Fruit fly (Drosophila melanogaster) whole organism, prepupa: Measurements from ENCODE around the gene CG43902.

ENCODE experiments used
- Blimp-1 ChIP-seq: fragments of 200-800 bp; sonication (Bioruptor generic); optimal IDR thresholded peaks from 3 replicates; lab custom pipeline; 2017; ENCODE audit warnings: missing biosample characterization, missing genetic modification characterization, mild to moderate bottlenecking, moderate library complexity, missing genetic modification reagents
- CG10669 ChIP-seq: fragments of 200-800 bp; sonication (Bioruptor generic); optimal IDR thresholded peaks from 3 replicates; lab custom pipeline; 2018; ENCODE audit warnings: missing biosample characterization, mild to moderate bottlenecking, missing genetic modification characterization, moderate library complexity
- CG11294 ChIP-seq: fragments of 200-800 bp; sonication (Bioruptor generic); IDR thresholded peaks from 2 replicates; pipeline ENCODE4 v1.3.6; 2022; ENCODE audit warnings: missing biosample characterization, missing genetic modification characterization
- CG11762 ChIP-seq: fragments of 200-800 bp; sonication (Bioruptor generic); optimal IDR thresholded peaks from 3 replicates; lab custom pipeline; 2016; ENCODE audit warnings: missing biosample characterization, missing genetic modification characterization; ENCODE audit not compliant: insufficient read depth
- CG11902 ChIP-seq: fragments of 200-800 bp; sonication (Bioruptor generic); optimal IDR thresholded peaks from 3 replicates; lab custom pipeline; 2016; ENCODE audit warnings: missing biosample characterization, missing genetic modification characterization
- CG15336 ChIP-seq: fragments of 200-800 bp; sonication (Bioruptor generic); IDR thresholded peaks from 2 replicates; pipeline ENCODE4 v1.3.6; 2022; ENCODE audit warnings: missing biosample characterization, missing genetic modification characterization
- CG16779 ChIP-seq: fragments of 200-800 bp; sonication (Bioruptor generic); optimal IDR thresholded peaks from 3 replicates; lab custom pipeline; 2017; ENCODE audit warnings: missing biosample characterization, mild to moderate bottlenecking, missing genetic modification characterization
- CG3032 ChIP-seq: fragments of 200-800 bp; optimal IDR thresholded peaks from 2 replicates; lab custom pipeline; 2019; ENCODE audit warnings: missing biosample characterization, mild to moderate bottlenecking, missing genetic modification characterization, moderate library complexity
- CG31627 ChIP-seq: fragments of 200-800 bp; sonication (Bioruptor generic); optimal IDR thresholded peaks from 3 replicates; lab custom pipeline; 2016; ENCODE audit warnings: missing biosample characterization, missing genetic modification characterization
- CG32006 ChIP-seq: fragments of 200-800 bp; sonication (Bioruptor generic); optimal IDR thresholded peaks from 3 replicates; lab custom pipeline; 2017; ENCODE audit warnings: missing biosample characterization, mild to moderate bottlenecking, missing genetic modification characterization
- CG34406 ChIP-seq: fragments of 200-800 bp; sonication (Bioruptor generic); optimal IDR thresholded peaks from 3 replicates; lab custom pipeline; 2016; ENCODE audit warnings: missing biosample characterization, missing genetic modification characterization
- CG3919 ChIP-seq: fragments of 200-800 bp; sonication (Bioruptor generic); optimal IDR thresholded peaks from 3 replicates; lab custom pipeline; 2016; ENCODE audit warnings: missing biosample characterization, missing genetic modification characterization
- CG4318 ChIP-seq: fragments of 200-800 bp; sonication (Bioruptor generic); optimal IDR thresholded peaks from 3 replicates; lab custom pipeline; 2017; ENCODE audit warnings: missing biosample characterization, mild to moderate bottlenecking, missing genetic modification characterization
- CG6163 ChIP-seq: fragments of 200-800 bp; sonication (Bioruptor generic); IDR thresholded peaks from 3 replicates; pipeline ENCODE4 v1.3.6; 2022; ENCODE audit warnings: missing biosample characterization, missing genetic modification characterization
- CG6276 ChIP-seq: fragments of 200-800 bp; sonication (Bioruptor generic); optimal IDR thresholded peaks from 2 replicates; lab custom pipeline; 2017; ENCODE audit warnings: missing biosample characterization, mild to moderate bottlenecking, missing genetic modification characterization
- CG6792 ChIP-seq: fragments of 200-800 bp; sonication (Bioruptor generic); optimal IDR thresholded peaks from 3 replicates; lab custom pipeline; 2016; ENCODE audit warnings: missing biosample characterization, missing genetic modification characterization
- CG6808 ChIP-seq: fragments of 200-800 bp; sonication (Bioruptor generic); optimal IDR thresholded peaks from 3 replicates; lab custom pipeline; 2017; ENCODE audit warnings: missing biosample characterization, missing genetic modification characterization, mild to moderate bottlenecking, moderate library complexity, missing genetic modification reagents
- CG6854 ChIP-seq: fragments of 200-800 bp; sonication (Bioruptor generic); optimal IDR thresholded peaks from 2 replicates; lab custom pipeline; 2017; ENCODE audit warnings: missing biosample characterization, mild to moderate bottlenecking, missing genetic modification characterization
- CG8119 ChIP-seq: fragments of 200-800 bp; sonication (Bioruptor generic); IDR thresholded peaks from 3 replicates; pipeline ENCODE4 v1.3.6; 2022; ENCODE audit warnings: missing biosample characterization, missing genetic modification characterization
- CG8319 ChIP-seq: fragments of 200-800 bp; sonication (Bioruptor generic); optimal IDR thresholded peaks from 3 replicates; lab custom pipeline; 2016; ENCODE audit warnings: missing biosample characterization, missing genetic modification characterization
- CG8632 ChIP-seq: fragments of 200-800 bp; sonication (Bioruptor generic); optimal IDR thresholded peaks from 3 replicates; lab custom pipeline; 2016; ENCODE audit warnings: missing biosample characterization, missing genetic modification characterization
- CG9139 ChIP-seq: fragments of 200-800 bp; sonication (Bioruptor generic); optimal IDR thresholded peaks from 3 replicates; lab custom pipeline; 2017; ENCODE audit warnings: missing biosample characterization, mild to moderate bottlenecking, missing genetic modification characterization
- Eip75B ChIP-seq: fragments of 200-800 bp; sonication (Bioruptor generic); optimal IDR thresholded peaks from 3 replicates; lab custom pipeline; 2016; ENCODE audit warnings: missing biosample characterization, missing genetic modification characterization
- Eip93F ChIP-seq: fragments of 200-800 bp; sonication (Bioruptor generic); optimal IDR thresholded peaks from 2 replicates; lab custom pipeline; 2016; ENCODE audit warnings: missing biosample characterization, mild to moderate bottlenecking, missing genetic modification characterization
- Ets21C ChIP-seq: fragments of 200-800 bp; sonication (Bioruptor generic); optimal IDR thresholded peaks from 3 replicates; lab custom pipeline; 2016; ENCODE audit warnings: missing biosample characterization, missing genetic modification characterization
- Ets96B ChIP-seq: fragments of 200-800 bp; optimal IDR thresholded peaks from 2 replicates; lab custom pipeline; 2019; ENCODE audit warnings: missing biosample characterization, mild to moderate bottlenecking, missing genetic modification characterization, moderate library complexity
- Hr4 ChIP-seq: fragments of 200-800 bp; sonication (Bioruptor generic); optimal IDR thresholded peaks from 3 replicates; lab custom pipeline; 2016; ENCODE audit warnings: missing biosample characterization, missing genetic modification characterization
- Lpt ChIP-seq: fragments of 200-800 bp; sonication (Bioruptor generic); optimal IDR thresholded peaks from 3 replicates; lab custom pipeline; 2016; ENCODE audit warnings: missing biosample characterization, missing genetic modification characterization
- Met ChIP-seq: fragments of 200-800 bp; sonication (Bioruptor generic); optimal IDR thresholded peaks from 3 replicates; lab custom pipeline; 2016; ENCODE audit warnings: missing biosample characterization, missing genetic modification characterization
- OdsH ChIP-seq: fragments of 200-800 bp; sonication (Bioruptor generic); optimal IDR thresholded peaks from 3 replicates; lab custom pipeline; 2016; ENCODE audit warnings: missing biosample characterization, missing genetic modification characterization
- Smox ChIP-seq: fragments of 200-800 bp; sonication (Bioruptor generic); optimal IDR thresholded peaks from 3 replicates; lab custom pipeline; 2016; ENCODE audit warnings: missing biosample characterization, missing genetic modification characterization
- Sox102F ChIP-seq: fragments of 200-800 bp; sonication (Bioruptor generic); optimal IDR thresholded peaks from 2 replicates; lab custom pipeline; 2016; ENCODE audit warnings: missing biosample characterization, mild to moderate bottlenecking, missing genetic modification characterization
- achi ChIP-seq: fragments of 200-800 bp; sonication (Bioruptor generic); optimal IDR thresholded peaks from 3 replicates; lab custom pipeline; 2016; ENCODE audit warnings: missing biosample characterization, missing genetic modification characterization
- acj6 ChIP-seq: fragments of 200-800 bp; sonication (Bioruptor generic); optimal IDR thresholded peaks from 3 replicates; lab custom pipeline; 2016; ENCODE audit warnings: missing biosample characterization, missing genetic modification characterization
- cyc ChIP-seq: fragments of 200-800 bp; sonication (Bioruptor generic); optimal IDR thresholded peaks from 3 replicates; lab custom pipeline; 2016; ENCODE audit warnings: missing biosample characterization, missing genetic modification characterization
- dsx ChIP-seq: fragments of 200-800 bp; optimal IDR thresholded peaks from 3 replicates; lab custom pipeline; 2019; ENCODE audit warnings: missing biosample characterization, mild to moderate bottlenecking, missing genetic modification characterization, moderate library complexity; ENCODE audit not compliant: poor library complexity, severe bottlenecking
- eg ChIP-seq: fragments of 200-800 bp; sonication (Bioruptor generic); IDR thresholded peaks from 3 replicates; pipeline ENCODE4 v1.3.6; 2022; ENCODE audit warnings: missing biosample characterization, missing genetic modification characterization
- esn ChIP-seq: fragments of 200-800 bp; sonication (Bioruptor generic); optimal IDR thresholded peaks from 2 replicates; lab custom pipeline; 2016; ENCODE audit warnings: missing biosample characterization, mild to moderate bottlenecking, missing genetic modification characterization, moderate library complexity
- fd59A ChIP-seq: fragments of 200-800 bp; sonication (Bioruptor generic); optimal IDR thresholded peaks from 2 replicates; lab custom pipeline; 2017; ENCODE audit warnings: missing biosample characterization, mild to moderate bottlenecking, missing genetic modification characterization, missing genetic modification reagents
- fd85E ChIP-seq: fragments of 200-800 bp; sonication (Bioruptor generic); optimal IDR thresholded peaks from 3 replicates; lab custom pipeline; 2016; ENCODE audit warnings: missing biosample characterization, missing genetic modification characterization
- lz ChIP-seq: fragments of 200-800 bp; sonication (Bioruptor generic); optimal IDR thresholded peaks from 3 replicates; lab custom pipeline; 2016; ENCODE audit warnings: missing biosample characterization, missing genetic modification characterization
- pdm3 ChIP-seq: fragments of 200-800 bp; sonication (Bioruptor generic); optimal IDR thresholded peaks from 3 replicates; lab custom pipeline; 2016; ENCODE audit warnings: missing biosample characterization, missing genetic modification characterization
- salr ChIP-seq, 2 experiments: fragments of 200-800 bp; sonication (Bioruptor generic); optimal IDR thresholded peaks; 3 replicates each; lab custom pipeline; 2016 to 2018; ENCODE audit warnings: missing biosample characterization in 2 of 2, missing genetic modification characterization in 2 of 2, mild to moderate bottlenecking in 1 of 2
- ss ChIP-seq, 2 experiments: fragments of 200-800 bp; sonication (Bioruptor generic); optimal IDR thresholded peaks; 2 replicates in 1 of 2; 3 replicates in 1 of 2; lab custom pipeline; 2017 to 2018; ENCODE audit warnings: mild to moderate bottlenecking in 2 of 2, missing biosample characterization in 2 of 2, missing genetic modification characterization in 2 of 2, moderate library complexity in 1 of 2
- svp ChIP-seq: fragments of 200-800 bp; sonication (Bioruptor generic); peaks from one replicate; lab custom pipeline; 2016; ENCODE audit warnings: missing biosample characterization, missing genetic modification characterization
- topi ChIP-seq: fragments of 200-800 bp; sonication (Bioruptor generic); optimal IDR thresholded peaks from 3 replicates; lab custom pipeline; 2016; ENCODE audit warnings: missing biosample characterization, missing genetic modification characterization
- vri ChIP-seq: fragments of 200-800 bp; sonication (Bioruptor generic); optimal IDR thresholded peaks from 3 replicates; lab custom pipeline; 2016; ENCODE audit warnings: missing biosample characterization, mild to moderate bottlenecking, missing genetic modification characterization

The CG43902 gene

dm6 chrX:10118333-10118732 lies 39.9 kb upstream of the CG43902 start (continued):
- TF ChIP-seq acj6 (peak; percentile 45), OdsH (GFP tag; lab: Kevin White, UChicago) (peak; percentile 42), CG8319 (GFP tag; lab: Kevin White, UChicago) (no peak), CG15336 (GFP tag; lab: Robert Waterston, UW) (no peak), pdm3 (GFP tag; lab: Kevin White, UChicago) (peak; percentile 25), CG8632 (GFP tag; lab: Kevin White, UChicago) (no peak), Eip75B (GFP tag; lab: Kevin White, UChicago) (peak; percentile 14), fd85E (GFP tag; lab: Kevin White, UChicago) (no peak), CG3919 (GFP tag; lab: Kevin White, UChicago) (peak; percentile 29), CG8119 (GFP tag; lab: Robert Waterston, UW) (no peak), cyc (peak; percentile 16), achi (GFP tag; lab: Kevin White, UChicago) (peak; percentile 11), esn (peak; percentile 46), topi (GFP tag; lab: Kevin White, UChicago) (peak; percentile 47), CG34406 (GFP tag; lab: Kevin White, UChicago) (peak; percentile 39)
- TF ChIP-seq, all 60 proteins: peak for 24

dm6 chrX:10125629-10126028 lies 32.6 kb upstream of the CG43902 start:
- TF ChIP-seq fd85E (GFP tag; lab: Kevin White, UChicago) (no peak), CG3919 (GFP tag; lab: Kevin White, UChicago) (peak; percentile 27), CG16779 (tag; lab: Kevin White, UChicago) (no peak), Eip93F (GFP tag; lab: Kevin White, UChicago) (no peak), CG6792 (GFP tag; lab: Kevin White, UChicago) (no peak), CG31627 (GFP tag; lab: Kevin White, UChicago) (peak; percentile 7), acj6 (peak; percentile 1), fd59A (GFP tag; lab: Kevin White, UChicago) (no peak), CG34406 (GFP tag; lab: Kevin White, UChicago) (no peak), CG6163 (GFP tag; lab: Robert Waterston, UW) (peak; percentile 54; the same call in 2 of the 3 replicates), cyc (peak; percentile 9), CG3032 (no peak), lz (GFP tag; lab: Kevin White, UChicago) (peak; percentile 5), CG11902 (GFP tag; lab: Kevin White, UChicago) (no peak), Ets96B (tag; lab: Kevin White, UChicago) (peak; percentile 13), Blimp-1 (GFP tag; lab: Kevin White, UChicago) (no peak), Lpt (GFP tag; lab: Kevin White, UChicago) (no peak), Hr4 (GFP tag; lab: Kevin White, UChicago) (no peak), CG11294 (peak; percentile 34; the same call in 1 of the 2 replicates), CG11762 (GFP tag; lab: Kevin White, UChicago) (no peak), eg (GFP tag; lab: Robert Waterston, UW) (peak; percentile 76), salr (GFP tag; optimal IDR thresholded peaks at IDR 0.05; lab: Kevin White, UChicago) (no peak), Met (GFP tag; lab: Kevin White, UChicago) (peak; percentile 34), Smox (peak; percentile 26), CG4318 (GFP tag; lab: Kevin White, UChicago) (peak; percentile 4), CG10669 (no peak), esn (peak; percentile 28), CG32006 (GFP tag; lab: Kevin White, UChicago) (peak; percentile 31), CG8319 (GFP tag; lab: Kevin White, UChicago) (no peak), CG6808 (no peak), Ets21C (GFP tag; lab: Kevin White, UChicago) (no peak), CG9139 (no peak), topi (GFP tag; lab: Kevin White, UChicago) (peak; percentile 27), pdm3 (GFP tag; lab: Kevin White, UChicago) (no peak), Sox102F (peak; percentile 1), svp (peak; percentile 73), ss (GFP tag; optimal IDR thresholded peaks at IDR 0.05; lab: Kevin White, UChicago) (no peak), CG8632 (GFP tag; lab: Kevin White, UChicago) (no peak), vri (GFP tag; lab: Kevin White, UChicago) (no peak), CG15336 (GFP tag; lab: Robert Waterston, UW) (peak; percentile 74), CG6854 (GFP tag; lab: Kevin White, UChicago) (no peak), achi (GFP tag; lab: Kevin White, UChicago) (peak; percentile 26), CG6276 (GFP tag; lab: Kevin White, UChicago) (peak; percentile 40), Eip75B (GFP tag; lab: Kevin White, UChicago) (no peak), dsx (no peak)
